Fruit fly (Drosophila melanogaster): ENCODE results near the gene Pvf1.
A peak's percentile ranks its signal among the peaks of the same experiment; 100 is the strongest.

DNA sequence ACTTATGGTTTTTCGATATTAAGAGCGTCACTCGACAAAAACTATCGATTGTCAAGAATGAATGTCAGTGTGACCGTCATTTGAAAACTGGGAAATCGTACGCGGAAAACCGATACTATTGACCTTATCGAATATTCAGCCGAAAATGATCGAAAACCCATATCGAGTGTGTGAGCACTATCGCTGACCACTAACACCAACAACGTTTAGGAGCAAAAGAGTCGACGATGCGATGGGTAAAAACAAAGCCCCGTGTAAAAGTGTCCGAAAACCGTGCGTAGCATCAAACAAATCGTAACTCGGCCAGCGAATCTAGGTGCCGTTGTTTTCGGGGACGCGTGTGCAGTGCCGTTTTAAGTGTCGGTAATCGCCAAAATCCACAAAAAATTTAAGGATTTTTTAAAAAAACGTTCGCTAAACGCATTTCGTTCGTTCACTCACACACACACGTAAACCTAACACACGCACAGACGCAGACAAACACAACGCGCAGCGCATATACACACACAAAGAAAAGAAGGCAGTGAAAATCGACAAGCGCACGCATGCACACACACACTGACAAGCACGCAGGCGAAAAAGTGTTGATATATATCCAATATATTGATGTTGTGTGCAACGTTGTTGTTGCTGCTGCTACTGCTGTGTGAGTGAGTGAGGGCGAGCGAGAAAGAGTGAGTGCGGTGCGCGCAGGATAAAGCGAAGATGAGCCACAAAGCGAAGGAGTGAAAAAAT is 31.4 kb downstream of the Pvf1 start, which contains the start of the genes CG7326 and Dora:
- TF ChIP-seq CG6854 (GFP tag; optimal IDR thresholded peaks at IDR 0.05), result no peak
- TF ChIP-seq Lpt (GFP tag; optimal IDR thresholded peaks at IDR 0.05), result no peak
- TF ChIP-seq svp (GFP tag), result peak; percentile 77
- no peak for TF ChIP-seq Hr38 (GFP tag; optimal IDR thresholded peaks at IDR 0.05)
- TF ChIP-seq Hr39 (GFP tag; optimal IDR thresholded peaks at IDR 0.05), result no peak
- TF ChIP-seq Eip93F (GFP tag; optimal IDR thresholded peaks at IDR 0.05), result no peak
- TF ChIP-seq CG6792 (GFP tag; optimal IDR thresholded peaks at IDR 0.05), result no peak
- TF ChIP-seq net (GFP tag; optimal IDR thresholded peaks at IDR 0.05), result no peak
- TF ChIP-seq CG1621 (tag; optimal IDR thresholded peaks at IDR 0.05), result no peak
- TF ChIP-seq OdsH (GFP tag; optimal IDR thresholded peaks at IDR 0.05), result no peak
- no peak for TF ChIP-seq Hr4 (GFP tag; optimal IDR thresholded peaks at IDR 0.05)

Data from whole organism, prepupa.